Worm (Caenorhabditis elegans): ENCODE results near the gene ZK632.10.

DNA sequence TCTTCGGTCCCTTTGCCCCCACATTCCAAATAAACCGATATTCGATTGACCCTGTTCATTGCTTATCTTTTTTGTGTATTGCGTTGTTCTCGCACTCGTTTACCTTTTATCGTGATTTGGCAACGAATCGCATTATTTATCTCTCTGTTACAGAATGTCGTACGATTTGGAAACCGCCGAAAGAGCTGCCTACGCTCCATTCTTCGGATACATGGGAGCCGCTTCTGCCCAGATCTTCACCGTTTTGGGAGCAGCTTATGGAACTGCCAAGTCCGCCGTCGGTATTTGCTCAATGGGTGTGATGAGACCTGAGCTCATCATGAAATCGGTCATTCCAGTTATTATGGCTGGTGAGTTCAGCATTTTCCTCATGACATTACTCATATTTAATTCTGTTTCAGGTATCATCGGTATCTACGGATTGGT is 45.5 kb downstream of the ZK632.10 start, which contains the start of gene vha-2:
- no peak for TF ChIP-seq snpc-4 (GFP tag; optimal IDR thresholded peaks at IDR 0.05)
- peak in 1 of 4 experiments; percentile 29 for TF ChIP-seq snpc-4 (tag; optimal IDR thresholded peaks at IDR 0.05)
- peak; percentile 43 for TF ChIP-seq nhr-90 (tag; optimal IDR thresholded peaks at IDR 0.05)
- TF ChIP-seq mxl-1 (tag; optimal IDR thresholded peaks at IDR 0.05) = no peak
- no peak for TF ChIP-seq pha-4 (tag; optimal IDR thresholded peaks at IDR 0.05)
- no peak for TF ChIP-seq unc-62 (GFP tag; optimal IDR thresholded peaks at IDR 0.05)
- TF ChIP-seq sea-2 (GFP tag; IDR thresholded peaks at IDR 0.05) = no peak
- TF ChIP-seq egrh-3 (GFP tag; IDR thresholded peaks at IDR 0.05) = no peak
- TF ChIP-seq F57C9.4 (tag; optimal IDR thresholded peaks at IDR 0.05) = no peak
- no peak for TF ChIP-seq ztf-18 (tag; optimal IDR thresholded peaks at IDR 0.05)

All from whole organism, young adult.